Worm (Caenorhabditis elegans) whole organism, midembryonic: ENCODE results near the gene C48A7.16.

Experiments used
- T22C8.4 ChIP-seq: fragments of 200-800 bp; sonication (Bioruptor generic); IDR thresholded peaks from 2 replicates; pipeline ENCODE4 v1.3.6; 2022; ENCODE audit warnings: missing genetic modification characterization, missing compliant biosample characterization
- cog-1 ChIP-seq: sonication (generic microtip); optimal IDR thresholded peaks from 2 replicates; lab custom pipeline; 2016; ENCODE audit warnings: missing genetic modification characterization, missing compliant biosample characterization
- flt-1 ChIP-seq: fragments of 200-800 bp; sonication (Bioruptor generic); IDR thresholded peaks from 2 replicates; pipeline ENCODE4 v1.3.6; 2022; ENCODE audit warnings: missing genetic modification characterization, missing compliant biosample characterization
- klf-2 ChIP-seq: fragments of 200-800 bp; sonication (Bioruptor generic); conservative IDR thresholded peaks from 2 replicates; pipeline ENCODE4 v1.3.6; 2022; ENCODE audit warnings: missing genetic modification reagents, missing genetic modification characterization, missing compliant biosample characterization
- med-1 ChIP-seq: sonication (generic microtip); optimal IDR thresholded peaks from 2 replicates; lab custom pipeline; 2017; ENCODE audit warnings: missing genetic modification characterization, mild to moderate bottlenecking, missing compliant biosample characterization, antibody characterized with exemption, missing genetic modification reagents; ENCODE audit not compliant: insufficient read depth
- ref-1 ChIP-seq: fragments of 200-800 bp; sonication (Bioruptor generic); conservative IDR thresholded peaks from 2 replicates; pipeline ENCODE4 v1.3.6; 2022; ENCODE audit warnings: missing genetic modification reagents, missing genetic modification characterization, missing compliant biosample characterization
- tab-1 ChIP-seq: fragments of 200-800 bp; sonication (Bioruptor generic); IDR thresholded peaks from 2 replicates; pipeline ENCODE4 v1.3.6; 2022; ENCODE audit warnings: missing genetic modification characterization, missing compliant biosample characterization
- ztf-23 ChIP-seq: fragments of 200-800 bp; sonication (Bioruptor generic); IDR thresholded peaks from 2 replicates; pipeline ENCODE4 v1.3.6; 2022; ENCODE audit warnings: missing genetic modification reagents, missing genetic modification characterization, missing compliant biosample characterization
- ztf-29 ChIP-seq: fragments of 200-800 bp; sonication (Bioruptor generic); IDR thresholded peaks from 2 replicates; pipeline ENCODE4 v1.3.6; 2022; ENCODE audit warnings: missing genetic modification reagents, missing genetic modification characterization, missing compliant biosample characterization

The C48A7.16 gene

DNA sequence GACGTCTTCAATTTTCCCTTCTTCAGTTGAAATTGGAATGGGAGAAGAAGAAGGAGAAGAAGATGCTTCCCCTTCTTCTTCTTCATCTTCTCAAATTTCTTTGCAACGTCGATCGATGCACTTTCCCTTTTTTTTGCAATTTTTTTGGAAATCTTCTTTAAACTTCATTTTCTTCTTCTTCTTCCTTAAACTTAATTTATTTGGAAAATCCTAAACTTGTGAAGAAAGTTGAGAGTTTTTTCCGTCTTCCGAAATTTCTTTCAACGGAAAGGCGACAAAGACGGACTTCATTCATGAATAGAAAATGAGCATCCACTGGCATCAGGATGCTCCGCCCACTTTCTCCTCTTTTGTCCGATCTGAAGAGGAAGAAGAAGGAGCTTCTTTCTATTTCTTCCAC lies 8.9 kb downstream of the C48A7.16 start:
- TF ChIP-seq ztf-23 (GFP tag; lab: Robert Waterston, UW), result no peak
- no peak for TF ChIP-seq ref-1 (GFP tag; lab: Robert Waterston, UW)
- no peak for TF ChIP-seq T22C8.4 (GFP tag; lab: Robert Waterston, UW)
- no peak for TF ChIP-seq med-1
- TF ChIP-seq ztf-29 (GFP tag; lab: Robert Waterston, UW), result no peak
- TF ChIP-seq klf-2, result no peak
- no peak for TF ChIP-seq flt-1 (GFP tag; lab: Robert Waterston, UW)
- no peak for TF ChIP-seq cog-1 (tag; lab: Kevin White, UChicago)
- no peak for TF ChIP-seq tab-1 (GFP tag; lab: Robert Waterston, UW)

DNA sequence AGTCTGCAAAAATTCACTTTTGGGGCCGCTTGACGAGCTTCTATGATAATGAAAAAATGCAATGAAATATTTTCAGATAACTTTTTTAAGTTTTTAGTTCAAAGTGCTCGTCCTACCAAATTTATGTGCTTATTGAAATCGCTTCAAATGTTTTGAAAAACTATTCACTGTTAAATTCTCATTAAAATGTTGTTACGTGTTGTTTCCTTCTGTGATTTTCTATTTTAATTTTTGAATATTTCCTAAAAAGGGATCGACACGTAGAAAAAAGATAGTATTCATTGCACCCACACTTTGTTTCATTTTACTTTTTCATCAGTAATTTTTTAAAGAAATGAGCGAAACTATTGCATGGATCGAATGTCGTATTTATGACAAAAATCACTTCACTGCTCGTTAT lies 13.5 kb downstream of the C48A7.16 start, which contains the start of gene B0496.6:
TSS of gene B0496.6 (plus strand) at position 301 of the 400 bp plus-strand sequence.
- TF ChIP-seq flt-1 (GFP tag; lab: Robert Waterston, UW) (no peak), med-1 (no peak), ztf-29 (GFP tag; lab: Robert Waterston, UW) (no peak), cog-1 (tag; lab: Kevin White, UChicago) (no peak), ref-1 (GFP tag; lab: Robert Waterston, UW) (no peak), klf-2 (no peak), T22C8.4 (GFP tag; lab: Robert Waterston, UW) (no peak), ztf-23 (GFP tag; lab: Robert Waterston, UW) (no peak), tab-1 (GFP tag; lab: Robert Waterston, UW) (no peak)

DNA sequence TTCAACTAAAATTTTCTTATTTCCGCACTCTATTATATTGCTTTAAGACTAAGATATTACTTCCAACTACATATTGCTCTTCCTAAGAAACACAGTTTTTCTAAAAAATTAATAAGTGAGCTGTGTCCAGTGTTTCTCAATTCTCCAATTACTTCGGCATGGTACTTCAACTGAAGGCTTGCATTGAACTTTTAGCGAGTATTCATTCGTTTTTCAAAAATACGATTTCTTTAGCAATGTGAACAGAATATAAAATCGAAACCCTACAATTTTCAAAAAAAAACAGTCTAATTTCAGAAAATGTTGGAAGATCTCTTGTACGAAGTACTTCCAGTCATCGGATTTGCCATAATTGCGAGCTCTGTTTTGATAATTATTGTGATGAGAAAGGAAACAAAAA lies 15.6 kb downstream of the C48A7.16 start, which contains the start of gene srtx-1:
TSS of gene srtx-1 (plus strand) at position 301 of the 400 bp plus-strand sequence.
- TF ChIP-seq med-1 (no peak), cog-1 (tag; lab: Kevin White, UChicago) (no peak), flt-1 (GFP tag; lab: Robert Waterston, UW) (no peak), ztf-29 (GFP tag; lab: Robert Waterston, UW) (no peak), ref-1 (GFP tag; lab: Robert Waterston, UW) (no peak), tab-1 (GFP tag; lab: Robert Waterston, UW) (no peak), klf-2 (no peak), T22C8.4 (GFP tag; lab: Robert Waterston, UW) (no peak), ztf-23 (GFP tag; lab: Robert Waterston, UW) (no peak)

DNA sequence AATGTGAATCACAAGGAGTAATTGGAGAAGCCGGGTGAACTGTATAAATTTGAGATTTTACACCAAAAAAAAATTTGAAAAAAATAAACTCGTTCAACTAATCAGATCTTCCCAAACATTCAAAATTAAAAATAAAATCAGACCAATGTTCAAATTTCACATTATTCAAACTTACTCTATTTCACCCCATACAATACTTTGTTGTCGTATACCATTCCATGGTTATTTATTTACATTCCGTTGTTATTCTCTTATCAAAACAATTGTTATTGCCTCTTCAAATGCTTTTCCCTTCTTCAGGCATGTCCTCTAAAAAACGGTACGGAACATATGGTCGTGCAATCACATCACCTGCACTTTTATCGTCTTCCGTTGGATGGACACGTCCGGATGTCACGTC lies 18.9 kb downstream of the C48A7.16 start, which contains the start of gene unc-82:
TSS of gene unc-82 (plus strand) at position 301 of the 400 bp plus-strand sequence.
- no peak for TF ChIP-seq cog-1 (tag; lab: Kevin White, UChicago)
- no peak for TF ChIP-seq med-1
- no peak for TF ChIP-seq T22C8.4 (GFP tag; lab: Robert Waterston, UW)
- no peak for TF ChIP-seq klf-2
- TF ChIP-seq ztf-23 (GFP tag; lab: Robert Waterston, UW), result no peak
- no peak for TF ChIP-seq ztf-29 (GFP tag; lab: Robert Waterston, UW)
- TF ChIP-seq flt-1 (GFP tag; lab: Robert Waterston, UW), result no peak
- TF ChIP-seq tab-1 (GFP tag; lab: Robert Waterston, UW), result no peak
- no peak for TF ChIP-seq ref-1 (GFP tag; lab: Robert Waterston, UW)

DNA sequence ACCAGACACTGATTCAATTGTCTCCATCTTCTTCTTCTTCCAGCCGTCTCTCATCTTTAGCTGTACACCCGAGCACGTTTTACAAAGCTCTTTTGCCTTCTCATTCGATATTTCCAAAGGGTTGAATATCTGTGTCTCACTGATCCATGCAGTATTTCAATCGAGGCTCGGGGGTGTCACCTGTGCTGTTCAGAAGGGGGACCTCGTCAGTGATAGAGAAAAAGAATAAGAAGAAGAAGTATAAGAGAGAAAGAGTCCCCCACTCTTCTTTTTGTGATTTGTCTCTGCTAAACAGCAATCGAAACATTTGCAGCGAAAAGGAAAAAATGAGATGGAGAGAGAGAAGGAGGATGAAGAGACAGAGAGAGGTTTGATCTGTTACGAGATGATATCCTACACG lies 20.8 kb downstream of the C48A7.16 start:
- TF ChIP-seq T22C8.4 (GFP tag; lab: Robert Waterston, UW), result no peak
- no peak for TF ChIP-seq ztf-29 (GFP tag; lab: Robert Waterston, UW)
- TF ChIP-seq med-1, result no peak
- TF ChIP-seq ztf-23 (GFP tag; lab: Robert Waterston, UW), result no peak
- no peak for TF ChIP-seq cog-1 (tag; lab: Kevin White, UChicago)
- TF ChIP-seq ref-1 (GFP tag; lab: Robert Waterston, UW), result no peak
- no peak for TF ChIP-seq flt-1 (GFP tag; lab: Robert Waterston, UW)
- no peak for TF ChIP-seq klf-2
- TF ChIP-seq tab-1 (GFP tag; lab: Robert Waterston, UW), result no peak

DNA sequence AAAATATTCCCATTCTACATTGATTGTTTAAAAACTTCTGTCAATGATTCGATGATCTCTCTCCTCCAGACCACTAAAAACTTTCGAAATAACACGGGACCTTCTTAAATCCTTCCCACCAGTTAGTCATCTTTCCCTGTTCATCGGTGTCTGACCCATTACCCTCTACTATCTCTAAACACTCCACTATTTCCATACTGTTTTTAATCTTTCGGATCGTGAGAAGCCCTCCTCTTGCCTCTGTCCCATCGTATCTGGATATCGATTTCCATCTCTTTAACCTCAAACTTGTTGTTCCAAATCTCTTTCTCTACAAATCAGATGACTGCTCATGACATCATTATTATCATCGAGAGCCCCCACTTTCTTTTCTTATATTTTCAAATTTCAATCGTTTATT lies 23.1 kb downstream of the C48A7.16 start:
- no peak for TF ChIP-seq ref-1 (GFP tag; lab: Robert Waterston, UW)
- TF ChIP-seq klf-2, result no peak
- no peak for TF ChIP-seq cog-1 (tag; lab: Kevin White, UChicago)
- no peak for TF ChIP-seq T22C8.4 (GFP tag; lab: Robert Waterston, UW)
- no peak for TF ChIP-seq flt-1 (GFP tag; lab: Robert Waterston, UW)
- no peak for TF ChIP-seq tab-1 (GFP tag; lab: Robert Waterston, UW)
- no peak for TF ChIP-seq med-1
- no peak for TF ChIP-seq ztf-29 (GFP tag; lab: Robert Waterston, UW)
- TF ChIP-seq ztf-23 (GFP tag; lab: Robert Waterston, UW), result no peak

DNA sequence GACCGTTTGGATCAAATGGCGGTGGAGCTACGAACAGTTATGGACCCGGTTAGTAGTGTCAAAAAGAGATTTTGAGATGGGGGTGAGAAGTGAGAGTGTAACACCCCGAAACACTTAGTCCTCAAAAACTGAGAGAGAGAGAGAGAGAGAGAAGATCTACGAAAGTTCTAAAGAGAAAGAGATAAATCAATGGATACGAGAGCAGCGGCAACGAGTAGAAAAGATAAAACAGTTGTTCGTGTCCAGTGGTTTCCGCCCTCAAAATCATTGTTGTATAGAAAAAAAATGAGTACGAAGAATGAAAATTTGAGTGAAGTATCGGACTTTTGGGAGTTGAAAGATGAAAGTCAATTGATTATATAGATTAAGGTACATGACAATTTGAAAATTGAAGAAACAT lies 23.7 kb downstream of the C48A7.16 start:
- TF ChIP-seq T22C8.4 (GFP tag; lab: Robert Waterston, UW), result no peak
- TF ChIP-seq flt-1 (GFP tag; lab: Robert Waterston, UW), result no peak
- TF ChIP-seq ztf-29 (GFP tag; lab: Robert Waterston, UW), result no peak
- no peak for TF ChIP-seq med-1
- no peak for TF ChIP-seq ref-1 (GFP tag; lab: Robert Waterston, UW)
- no peak for TF ChIP-seq klf-2
- TF ChIP-seq tab-1 (GFP tag; lab: Robert Waterston, UW), result no peak

DNA sequence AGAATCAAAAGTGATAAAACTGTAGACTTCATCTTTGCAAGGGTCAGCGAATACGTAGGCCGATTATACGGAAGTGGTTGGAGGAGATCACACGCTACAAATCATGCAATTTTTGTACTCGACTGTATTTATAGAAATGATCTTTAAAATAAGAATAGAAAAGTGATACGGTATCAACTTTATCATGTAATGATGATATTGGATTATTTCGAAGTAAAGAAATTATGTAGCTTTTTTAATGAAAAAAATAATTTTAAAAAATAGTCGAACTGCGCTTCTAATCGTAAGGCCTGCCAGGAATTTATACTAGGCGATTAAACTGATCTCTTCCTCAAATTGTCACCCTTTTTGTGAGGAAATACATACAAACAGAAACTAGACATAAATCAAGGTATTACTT lies 28.6 kb downstream of the C48A7.16 start, which contains the start of gene B0496.11:
TSS of gene B0496.11 (minus strand) at position 101 of the 400 bp plus-strand sequence.
- TF ChIP-seq ztf-23 (GFP tag; lab: Robert Waterston, UW) (no peak), tab-1 (GFP tag; lab: Robert Waterston, UW) (no peak), flt-1 (GFP tag; lab: Robert Waterston, UW) (no peak), cog-1 (tag; lab: Kevin White, UChicago) (no peak), ztf-29 (GFP tag; lab: Robert Waterston, UW) (no peak), klf-2 (no peak), med-1 (no peak), ref-1 (GFP tag; lab: Robert Waterston, UW) (no peak), T22C8.4 (GFP tag; lab: Robert Waterston, UW) (no peak)

DNA sequence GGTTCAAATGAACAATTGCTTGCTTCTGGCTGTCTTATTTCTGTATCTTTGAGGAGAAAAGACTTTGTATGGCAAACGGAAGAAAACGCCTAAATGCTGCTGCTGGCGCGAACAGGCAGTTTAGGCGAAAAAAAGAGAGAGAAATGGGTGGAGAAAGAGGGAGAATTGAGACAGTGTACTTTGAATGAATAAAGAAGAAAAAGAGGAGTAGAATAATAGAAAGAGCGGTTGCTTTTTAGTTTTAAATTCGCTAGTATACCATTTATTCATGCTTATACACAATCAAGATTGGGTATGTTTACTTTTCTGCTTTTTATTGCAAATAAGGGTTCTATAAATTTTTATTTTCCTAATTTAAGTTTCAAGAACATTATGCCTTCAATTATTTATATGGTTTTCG lies 34.1 kb downstream of the C48A7.16 start:
- no peak for TF ChIP-seq cog-1 (tag; lab: Kevin White, UChicago)
- no peak for TF ChIP-seq klf-2
- TF ChIP-seq tab-1 (GFP tag; lab: Robert Waterston, UW), result no peak
- TF ChIP-seq ref-1 (GFP tag; lab: Robert Waterston, UW), result no peak
- TF ChIP-seq flt-1 (GFP tag; lab: Robert Waterston, UW), result no peak
- TF ChIP-seq ztf-23 (GFP tag; lab: Robert Waterston, UW), result no peak
- no peak for TF ChIP-seq med-1
- no peak for TF ChIP-seq T22C8.4 (GFP tag; lab: Robert Waterston, UW)
- no peak for TF ChIP-seq ztf-29 (GFP tag; lab: Robert Waterston, UW)
